Fruit fly (Drosophila melanogaster): ENCODE measurements around the gene CG17776.

CG17776 gene

dm6 chrX:2158668-2159163 lies 25.8 kb upstream of the CG17776 start, which contains the start of gene wapl:
TSS of gene wapl (minus strand) at chrX:2158983.
- TF ChIP-seq CG8159 (tag; optimal IDR thresholded peaks at IDR 0.05) (no peak), EcR (GFP tag; optimal IDR thresholded peaks at IDR 0.05) (no peak), Pif1A (GFP tag; optimal IDR thresholded peaks at IDR 0.05) (no peak), CG14655 (GFP tag; optimal IDR thresholded peaks at IDR 0.05) (no peak), CG17806 (tag; optimal IDR thresholded peaks at IDR 0.05) (no peak), rn (GFP tag; IDR thresholded peaks at IDR 0.05) (no peak), CG15710 (tag; optimal IDR thresholded peaks at IDR 0.05) (no peak), Ets98B (GFP tag; IDR thresholded peaks at IDR 0.05) (no peak), CG34367 (tag; optimal IDR thresholded peaks at IDR 0.05) (no peak), D1 (tag; optimal IDR thresholded peaks at IDR 0.05) (no peak)

dm6 chrX:2161020-2161419 lies 23.5 kb upstream of the CG17776 start:
- TF ChIP-seq CG10348 (GFP tag; IDR thresholded peaks at IDR 0.05) (no peak), CG15710 (tag; optimal IDR thresholded peaks at IDR 0.05) (no peak)

- no peak for TF ChIP-seq rn (GFP tag; IDR thresholded peaks at IDR 0.05)
- no peak for TF ChIP-seq Ets98B (GFP tag; IDR thresholded peaks at IDR 0.05)
- TF ChIP-seq CG12605 (GFP tag; IDR thresholded peaks at IDR 0.05): no peak
- no peak for TF ChIP-seq D1 (tag; optimal IDR thresholded peaks at IDR 0.05)
Measured at dm6 chrX:2162130-2162907, 22.2 kb upstream of the CG17776 start, which contains the start of the genes Cyp4d1 and CG3630. TSS of gene Cyp4d1 (minus strand) at chrX:2162180. TSS of gene CG3630 (plus strand) at chrX:2162196.

dm6 chrX:2163358-2163757 lies 21.2 kb upstream of the CG17776 start:
- no peak for TF ChIP-seq Pif1B (GFP tag; optimal IDR thresholded peaks at IDR 0.05)
- no peak for TF ChIP-seq CG34367 (tag; optimal IDR thresholded peaks at IDR 0.05)
- TF ChIP-seq CG12605 (GFP tag; IDR thresholded peaks at IDR 0.05): no peak
- no peak for TF ChIP-seq EcR (GFP tag; optimal IDR thresholded peaks at IDR 0.05)
- no peak for TF ChIP-seq CG8301 (tag; optimal IDR thresholded peaks at IDR 0.05)
- no peak for TF ChIP-seq CG17806 (tag; optimal IDR thresholded peaks at IDR 0.05)
- no peak for TF ChIP-seq rn (GFP tag; IDR thresholded peaks at IDR 0.05)
- no peak for TF ChIP-seq Pif1A (GFP tag; optimal IDR thresholded peaks at IDR 0.05)
- no peak for TF ChIP-seq fd96Ca (GFP tag; IDR thresholded peaks at IDR 0.05)
- no peak for TF ChIP-seq CG9948 (tag; optimal IDR thresholded peaks at IDR 0.05)
- TF ChIP-seq D1 (tag; optimal IDR thresholded peaks at IDR 0.05): no peak
- TF ChIP-seq CG14655 (GFP tag; optimal IDR thresholded peaks at IDR 0.05): no peak

- TF ChIP-seq Snoo (tag; optimal IDR thresholded peaks at IDR 0.05) (no peak), gl (tag; optimal IDR thresholded peaks at IDR 0.05) (no peak), CG10348 (GFP tag; IDR thresholded peaks at IDR 0.05) (peak; percentile 36; the same call in 1 of the 2 replicates), CG8301 (tag; optimal IDR thresholded peaks at IDR 0.05) (peak; percentile 16), CG34367 (tag; optimal IDR thresholded peaks at IDR 0.05) (no peak), Pif1A (GFP tag; optimal IDR thresholded peaks at IDR 0.05) (no peak), CG14655 (GFP tag; optimal IDR thresholded peaks at IDR 0.05) (no peak), Pif1B (GFP tag; optimal IDR thresholded peaks at IDR 0.05) (no peak), CG4496 (GFP tag; IDR thresholded peaks at IDR 0.05) (peak; percentile 79), CG15710 (tag; optimal IDR thresholded peaks at IDR 0.05) (no peak), CG8159 (tag; optimal IDR thresholded peaks at IDR 0.05) (no peak), EcR (GFP tag; optimal IDR thresholded peaks at IDR 0.05) (no peak), D1 (tag; optimal IDR thresholded peaks at IDR 0.05) (no peak), fd96Ca (GFP tag; IDR thresholded peaks at IDR 0.05) (peak; percentile 80), CG32121 (GFP tag; IDR thresholded peaks at IDR 0.05) (peak; percentile 82), CG13204 (GFP tag; optimal IDR thresholded peaks at IDR 0.05) (no peak), CG17806 (tag; optimal IDR thresholded peaks at IDR 0.05) (no peak), rn (GFP tag; IDR thresholded peaks at IDR 0.05) (no peak), CG12605 (GFP tag; IDR thresholded peaks at IDR 0.05) (0 out of 2 replicates have a peak, but pooled peaks have one; percentile 15), Ets98B (GFP tag; IDR thresholded peaks at IDR 0.05) (peak; percentile 81), CG9948 (tag; optimal IDR thresholded peaks at IDR 0.05) (no peak)
Measured at dm6 chrX:2165394-2165793, 19.1 kb upstream of the CG17776 start.

- TF ChIP-seq CG10348 (GFP tag; IDR thresholded peaks at IDR 0.05) (0 out of 2 replicates have a peak, but pooled peaks have one; percentile 47), CG8301 (tag; optimal IDR thresholded peaks at IDR 0.05) (peak; percentile 80), CG12605 (GFP tag; IDR thresholded peaks at IDR 0.05) (peak; percentile 64), D1 (tag; optimal IDR thresholded peaks at IDR 0.05) (no peak), gl (tag; optimal IDR thresholded peaks at IDR 0.05) (no peak), CG8159 (tag; optimal IDR thresholded peaks at IDR 0.05) (no peak), rn (GFP tag; IDR thresholded peaks at IDR 0.05) (peak; percentile 49; the same call in 1 of the 2 replicates), CG34367 (tag; optimal IDR thresholded peaks at IDR 0.05) (no peak), CG13204 (GFP tag; optimal IDR thresholded peaks at IDR 0.05) (no peak), fd96Ca (GFP tag; IDR thresholded peaks at IDR 0.05) (peak; percentile 87), CG14655 (GFP tag; optimal IDR thresholded peaks at IDR 0.05) (no peak), Ets98B (GFP tag; IDR thresholded peaks at IDR 0.05) (peak; percentile 85), Pif1B (GFP tag; optimal IDR thresholded peaks at IDR 0.05) (no peak), Pif1A (GFP tag; optimal IDR thresholded peaks at IDR 0.05) (no peak), CG15710 (tag; optimal IDR thresholded peaks at IDR 0.05) (no peak), CG32121 (GFP tag; IDR thresholded peaks at IDR 0.05) (peak; percentile 69), Snoo (tag; optimal IDR thresholded peaks at IDR 0.05) (no peak), EcR (GFP tag; optimal IDR thresholded peaks at IDR 0.05) (no peak), CG17806 (tag; optimal IDR thresholded peaks at IDR 0.05) (no peak), CG4496 (GFP tag; IDR thresholded peaks at IDR 0.05) (peak; percentile 90), CG9948 (tag; optimal IDR thresholded peaks at IDR 0.05) (no peak)
Measured at dm6 chrX:2166129-2166528, 18.4 kb upstream of the CG17776 start.

Data from whole organism, pupa.